Worm (Caenorhabditis elegans) whole organism, L3 larva: Measurements from ENCODE around the gene K09F6.9.

Source experiments
- ceh-82 ChIP-seq: fragments of 150-350 bp; optimal IDR thresholded peaks from 2 replicates; lab custom pipeline; 2014; ENCODE audit warnings: missing biosample characterization, missing genetic modification characterization
- jun-1 ChIP-seq: fragments of 150-350 bp; optimal IDR thresholded peaks from 2 replicates; lab custom pipeline; 2014; ENCODE audit warnings: missing biosample characterization, missing genetic modification reagents, missing genetic modification characterization
- nhr-12 ChIP-seq: fragments of 150-350 bp; optimal IDR thresholded peaks from 2 replicates; lab custom pipeline; 2014; ENCODE audit warnings: missing biosample characterization, missing genetic modification characterization
- nhr-28 ChIP-seq: fragments of 150-350 bp; optimal IDR thresholded peaks from 2 replicates; lab custom pipeline; 2014; ENCODE audit warnings: missing biosample characterization, missing genetic modification characterization
- nhr-76 ChIP-seq: fragments of 150-350 bp; sonication (generic microtip); optimal IDR thresholded peaks from 5 replicates; lab custom pipeline; 2014; ENCODE audit warnings: missing biosample characterization, missing genetic modification characterization
- skn-1 ChIP-seq: fragments of 150-350 bp; optimal IDR thresholded peaks from 2 replicates; lab custom pipeline; 2014; ENCODE audit warnings: missing biosample characterization, missing genetic modification characterization
- unc-39 ChIP-seq: sonication (generic microtip); optimal IDR thresholded peaks from 4 replicates; lab custom pipeline; 2017; ENCODE audit warnings: missing biosample characterization, missing genetic modification characterization
- ztf-4 ChIP-seq: fragments of 150-350 bp; optimal IDR thresholded peaks from 2 replicates; lab custom pipeline; 2014; ENCODE audit warnings: missing biosample characterization, missing genetic modification characterization

DNA sequence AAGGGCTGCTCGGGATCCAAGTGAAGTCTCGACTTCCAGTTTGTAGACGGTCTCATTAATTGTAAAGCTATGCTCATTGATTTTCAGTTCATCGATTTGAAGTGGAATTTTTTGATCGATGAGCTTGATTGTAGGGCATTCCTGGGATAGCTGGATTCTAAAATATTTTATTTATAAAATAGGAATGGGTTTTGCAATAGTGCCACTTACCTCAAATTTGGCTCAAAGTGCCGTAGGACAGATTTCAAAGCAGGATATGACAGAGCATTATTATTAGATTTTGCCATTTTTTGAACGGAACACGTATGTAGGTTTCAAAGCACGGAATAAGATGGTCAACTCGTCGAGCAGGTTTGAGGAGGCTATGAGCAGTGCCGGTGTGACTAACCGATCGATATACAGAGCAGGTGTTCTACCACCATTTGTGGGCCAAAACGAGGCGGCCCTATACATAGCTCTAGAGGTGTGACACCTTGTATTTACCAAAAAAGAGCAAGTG lies 13.4 kb upstream of the K09F6.9 start, which contains the start of gene fbxc-25:
- no peak for TF ChIP-seq unc-39 (tag; lab: Kevin White, UChicago)
- no peak for TF ChIP-seq nhr-12 (tag; lab: Kevin White, UChicago)
- TF ChIP-seq ztf-4 (tag; lab: Kevin White, UChicago) = no peak
- no peak for TF ChIP-seq nhr-28 (tag; lab: Kevin White, UChicago)
- no peak for TF ChIP-seq ceh-82 (tag; lab: Kevin White, UChicago)
- no peak for TF ChIP-seq jun-1 (tag; lab: Kevin White, UChicago)
- no peak for TF ChIP-seq nhr-76 (tag; lab: Kevin White, UChicago)
- no peak for TF ChIP-seq skn-1
